Fruit fly (Drosophila melanogaster) whole organism, wandering third instar larva: ENCODE measurements around the gene CG4199.

Experiments
- Abd-B ChIP-seq: fragments of >200 bp; optimal IDR thresholded peaks from 2 replicates; lab custom pipeline; 2017; ENCODE audit warnings: missing biosample characterization, missing genetic modification characterization
- CG9705 ChIP-seq: fragments of 200-800 bp; sonication (Bioruptor generic); optimal IDR thresholded peaks from 2 replicates; lab custom pipeline; 2018; ENCODE audit warnings: missing biosample characterization, mild to moderate bottlenecking, missing genetic modification characterization
- Dfd ChIP-seq: fragments of >200 bp; optimal IDR thresholded peaks from 2 replicates; lab custom pipeline; 2017; ENCODE audit warnings: missing biosample characterization, missing genetic modification characterization
- Dif ChIP-seq: fragments of 200-275, 200-300 bp; sonication (Bioruptor generic); optimal IDR thresholded peaks from 2 replicates; lab custom pipeline; 2018; ENCODE audit warnings: missing biosample characterization, missing genetic modification characterization; ENCODE audit not compliant: partially characterized antibody
- GATAd ChIP-seq: sonication (Bioruptor generic); optimal IDR thresholded peaks from 2 replicates; lab custom pipeline; 2016; ENCODE audit warnings: missing biosample characterization, missing genetic modification characterization
- HLH106 ChIP-seq: fragments of 200-800 bp; optimal IDR thresholded peaks from 3 replicates; lab custom pipeline; 2019; ENCODE audit warnings: missing biosample characterization, mild to moderate bottlenecking, missing genetic modification characterization, moderate library complexity
- Hr78 ChIP-seq: fragments of >200 bp; optimal IDR thresholded peaks from 2 replicates; lab custom pipeline; 2017; ENCODE audit warnings: missing biosample characterization, missing genetic modification characterization
- Hr83 ChIP-seq: fragments of 200-300 bp; sonication (Bioruptor generic); optimal IDR thresholded peaks from 2 replicates; lab custom pipeline; 2016; ENCODE audit warnings: missing biosample characterization, mild to moderate bottlenecking, missing genetic modification characterization, moderate library complexity; ENCODE audit not compliant: poor library complexity, severe bottlenecking
- Jra ChIP-seq: sonication (Bioruptor generic); optimal IDR thresholded peaks from 2 replicates; lab custom pipeline; 2016; ENCODE audit warnings: missing biosample characterization, missing genetic modification characterization
- Mio ChIP-seq: sonication (Bioruptor generic); optimal IDR thresholded peaks from 2 replicates; lab custom pipeline; 2016; ENCODE audit warnings: missing biosample characterization, missing genetic modification characterization
- Myc ChIP-seq: fragments of >200 bp; optimal IDR thresholded peaks from 2 replicates; lab custom pipeline; 2017
- N ChIP-seq: fragments of >200 bp; optimal IDR thresholded peaks from 2 replicates; lab custom pipeline; 2018; ENCODE audit warnings: missing biosample characterization, missing external identifiers, missing genetic modification characterization
- OdsH ChIP-seq: fragments of 200-800 bp; sonication (Bioruptor generic); optimal IDR thresholded peaks from 2 replicates; lab custom pipeline; 2016; ENCODE audit warnings: missing biosample characterization, mild to moderate bottlenecking, missing genetic modification characterization
- Rel ChIP-seq, 2 experiments: fragments of 200-800 bp; sonication (Bioruptor generic) in 1 of 2; optimal IDR thresholded peaks; 2 replicates in 1 of 2; 3 replicates in 1 of 2; lab custom pipeline; 2016 to 2019; ENCODE audit warnings: mild to moderate bottlenecking in 2 of 2, missing biosample characterization in 2 of 2, missing genetic modification characterization in 2 of 2, moderate library complexity in 1 of 2
- Sp1 ChIP-seq: fragments of 200-800 bp; sonication (Bioruptor generic); optimal IDR thresholded peaks from 3 replicates; lab custom pipeline; 2019; ENCODE audit warnings: missing biosample characterization, mild to moderate bottlenecking, missing genetic modification characterization, moderate library complexity
- Vsx2 ChIP-seq: fragments of 200-300, 225-300 bp; sonication (Bioruptor generic); optimal IDR thresholded peaks from 2 replicates; lab custom pipeline; 2018; ENCODE audit warnings: missing biosample characterization, missing genetic modification characterization; ENCODE audit not compliant: partially characterized antibody
- br ChIP-seq: fragments of 200-800 bp; sonication (Bioruptor generic); optimal IDR thresholded peaks from 2 replicates; lab custom pipeline; 2016; ENCODE audit warnings: missing biosample characterization, missing genetic modification characterization
- brk ChIP-seq: fragments of 200-800 bp; sonication (Bioruptor generic); optimal IDR thresholded peaks from 2 replicates; lab custom pipeline; 2016; ENCODE audit warnings: missing biosample characterization, mild to moderate bottlenecking, missing genetic modification characterization
- dl ChIP-seq, 2 experiments: fragments of 175-275, 200-275 bp in 1 of 2; fragments of 200-275 bp in 1 of 2; sonication (Bioruptor generic); optimal IDR thresholded peaks; lab custom pipeline; 2018; ENCODE audit warnings: mild to moderate bottlenecking in 2 of 2, missing biosample characterization in 2 of 2, missing genetic modification characterization in 2 of 2, moderate library complexity in 2 of 2; ENCODE audit not compliant: partially characterized antibody in 2 of 2, insufficient read depth in 1 of 2
- dmrt93B ChIP-seq: fragments of 200-800 bp; sonication (Bioruptor generic); optimal IDR thresholded peaks from 2 replicates; lab custom pipeline; 2018; ENCODE audit warnings: missing biosample characterization, mild to moderate bottlenecking, missing genetic modification characterization
- dsf ChIP-seq: sonication (Bioruptor generic); optimal IDR thresholded peaks from 2 replicates; lab custom pipeline; 2016; ENCODE audit warnings: missing biosample characterization, missing genetic modification characterization, borderline replicate concordance
- ey ChIP-seq: fragments of 200-800 bp; sonication (Bioruptor generic); optimal IDR thresholded peaks from 2 replicates; lab custom pipeline; 2016; ENCODE audit warnings: missing biosample characterization, missing genetic modification characterization
- foxo ChIP-seq, 2 experiments: fragments of 200-800 bp; sonication (Bioruptor generic); optimal IDR thresholded peaks; 2 replicates in 1 of 2; 3 replicates in 1 of 2; lab custom pipeline; 2016 to 2017; ENCODE audit warnings: missing biosample characterization in 2 of 2, missing genetic modification characterization in 2 of 2
- fru ChIP-seq: fragments of 200-800 bp; sonication (Bioruptor generic); optimal IDR thresholded peaks from 3 replicates; lab custom pipeline; 2016; ENCODE audit warnings: missing biosample characterization, mild to moderate bottlenecking, missing genetic modification characterization
- h ChIP-seq: fragments of 200-800 bp; sonication (Bioruptor generic); optimal IDR thresholded peaks from 3 replicates; lab custom pipeline; 2016; ENCODE audit warnings: missing biosample characterization, mild to moderate bottlenecking, missing genetic modification characterization
- lola ChIP-seq: fragments of >200 bp; optimal IDR thresholded peaks from 2 replicates; lab custom pipeline; 2017; ENCODE audit warnings: missing biosample characterization, missing genetic modification characterization
- psq ChIP-seq: fragments of 200-800 bp; sonication (Bioruptor generic); optimal IDR thresholded peaks from 3 replicates; lab custom pipeline; 2017; ENCODE audit warnings: missing biosample characterization, mild to moderate bottlenecking, missing genetic modification characterization, moderate library complexity
- rgr ChIP-seq: fragments of 200-800 bp; sonication (Bioruptor generic); optimal IDR thresholded peaks from 3 replicates; lab custom pipeline; 2016; ENCODE audit warnings: missing biosample characterization, mild to moderate bottlenecking, missing genetic modification characterization
- sage ChIP-seq: fragments of 200-800 bp; sonication (Bioruptor generic); optimal IDR thresholded peaks from 2 replicates; lab custom pipeline; 2016; ENCODE audit warnings: missing biosample characterization, mild to moderate bottlenecking, missing genetic modification characterization
- sv ChIP-seq: fragments of 200-800 bp; sonication (Bioruptor generic); optimal IDR thresholded peaks from 3 replicates; lab custom pipeline; 2016; ENCODE audit warnings: missing biosample characterization, missing genetic modification characterization
- tai ChIP-seq: sonication (Bioruptor generic); optimal IDR thresholded peaks from 2 replicates; lab custom pipeline; 2016; ENCODE audit warnings: missing biosample characterization, missing genetic modification characterization
- woc ChIP-seq: sonication (Bioruptor generic); optimal IDR thresholded peaks from 2 replicates; lab custom pipeline; 2016; ENCODE audit warnings: missing biosample characterization, mild to moderate bottlenecking, missing genetic modification characterization

CG4199 gene

dm6 chrX:2048778-2049686 is 24.3 kb downstream of the CG4199 start:
- TF ChIP-seq Hr83 (GFP tag; lab: Kevin White, UChicago) = no peak
- TF ChIP-seq dl (GFP tag; optimal IDR thresholded peaks at IDR 0.05; lab: Kevin White, UChicago; ENCODE audit: insufficient read depth in 1 of 2, partially characterized antibody in 2 of 2) = no peak
- TF ChIP-seq HLH106 (tag; lab: Kevin White, UChicago) = peak; percentile 11
- no peak for TF ChIP-seq foxo (GFP tag; optimal IDR thresholded peaks at IDR 0.05; lab: Kevin White, UChicago)
- peak; percentile 75 for TF ChIP-seq br (GFP tag; lab: Kevin White, UChicago)
- TF ChIP-seq Myc (lab: Kevin White, UChicago) = no peak
- peak; percentile 67 for TF ChIP-seq h (GFP tag; lab: Kevin White, UChicago)
- no peak for TF ChIP-seq dsf (GFP tag; lab: Kevin White, UChicago)

dm6 chrX:2043660-2044397 is 29.5 kb downstream of the CG4199 start, which contains the start of gene CG4325:
TSS of gene CG4325 (minus strand) at chrX:2043818.
- TF ChIP-seq brk (GFP tag; lab: Kevin White, UChicago) (no peak), br (GFP tag; lab: Kevin White, UChicago) (peak; percentile 0), Dif (GFP tag; lab: Kevin White, UChicago) (peak; percentile 37)

dm6 chrX:2041981-2042847 is 31.1 kb downstream of the CG4199 start, which contains the start of the genes Actn and usp:
TSS of gene Actn (minus strand) at chrX:2042311.
TSS of gene usp (minus strand) at chrX:2042311.
- TF ChIP-seq lola = no peak
- peak; percentile 98 for TF ChIP-seq N (GFP tag; lab: Kevin White, UChicago)
- TF ChIP-seq dmrt93B (GFP tag; lab: Kevin White, UChicago) = no peak
- TF ChIP-seq tai = no peak
- no peak for TF ChIP-seq OdsH
- peak; percentile 28 for TF ChIP-seq sage (GFP tag; lab: Kevin White, UChicago)
- no peak for TF ChIP-seq Rel (GFP tag; optimal IDR thresholded peaks at IDR 0.05; lab: Kevin White, UChicago)
- peak; percentile 44 for TF ChIP-seq Rel (tag; optimal IDR thresholded peaks at IDR 0.05; lab: Kevin White, UChicago)
- TF ChIP-seq Abd-B (GFP tag; lab: Kevin White, UChicago) = peak; percentile 40
- peak; percentile 52 for TF ChIP-seq h (GFP tag; lab: Kevin White, UChicago)
- peak in 1 of 2 experiments; percentile 38 for TF ChIP-seq foxo (GFP tag; optimal IDR thresholded peaks at IDR 0.05; lab: Kevin White, UChicago)
- no peak for TF ChIP-seq GATAd (GFP tag; lab: Kevin White, UChicago)
- no peak for TF ChIP-seq fru (GFP tag; lab: Kevin White, UChicago)
- TF ChIP-seq HLH106 (tag; lab: Kevin White, UChicago) = peak; percentile 46
- peak; percentile 42 for TF ChIP-seq Sp1
- TF ChIP-seq dl (GFP tag; optimal IDR thresholded peaks at IDR 0.05; lab: Kevin White, UChicago; ENCODE audit: insufficient read depth in 1 of 2, partially characterized antibody in 2 of 2) = no peak
- TF ChIP-seq rgr = no peak
- peak; percentile 75 for TF ChIP-seq Hr78 (GFP tag; lab: Kevin White, UChicago)
- peak; percentile 55 for TF ChIP-seq woc (GFP tag; lab: Kevin White, UChicago)
- no peak for TF ChIP-seq Mio (GFP tag; lab: Kevin White, UChicago)
- TF ChIP-seq br (GFP tag; lab: Kevin White, UChicago) = peak; percentile 24
- TF ChIP-seq Myc (lab: Kevin White, UChicago) = peak; percentile 70

dm6 chrX:2041312-2041918 is 31.9 kb downstream of the CG4199 start, which contains the start of gene CG4313:
TSS of gene CG4313 (plus strand) at chrX:2041868.
- TF ChIP-seq Dfd = no peak
- peak; percentile 89 for TF ChIP-seq Myc (lab: Kevin White, UChicago)
- no peak for TF ChIP-seq Hr83 (GFP tag; lab: Kevin White, UChicago)
- TF ChIP-seq fru (GFP tag; lab: Kevin White, UChicago) = peak; percentile 80
- TF ChIP-seq lola = no peak
- peak; percentile 72 for TF ChIP-seq ey
- peak; percentile 41 for TF ChIP-seq sage (GFP tag; lab: Kevin White, UChicago)
- peak; percentile 60 for TF ChIP-seq psq (GFP tag; lab: Kevin White, UChicago)
- no peak for TF ChIP-seq Vsx2 (GFP tag; lab: Kevin White, UChicago)
- peak; percentile 67 for TF ChIP-seq OdsH
- no peak for TF ChIP-seq brk (GFP tag; lab: Kevin White, UChicago)
- peak; percentile 81 for TF ChIP-seq h (GFP tag; lab: Kevin White, UChicago)
- peak in 1 of 2 experiments; percentile 81 for TF ChIP-seq foxo (GFP tag; optimal IDR thresholded peaks at IDR 0.05; lab: Kevin White, UChicago)
- TF ChIP-seq Sp1 = peak; percentile 74
- TF ChIP-seq woc (GFP tag; lab: Kevin White, UChicago) = peak; percentile 82
- peak; percentile 76 for TF ChIP-seq Jra (GFP tag; lab: Kevin White, UChicago)
- peak; percentile 64 for TF ChIP-seq CG9705 (GFP tag; lab: Kevin White, UChicago)
- TF ChIP-seq dl (GFP tag; optimal IDR thresholded peaks at IDR 0.05; lab: Kevin White, UChicago; ENCODE audit: insufficient read depth in 1 of 2, partially characterized antibody in 2 of 2) = no peak
- TF ChIP-seq sv (GFP tag; lab: Kevin White, UChicago) = peak; percentile 54
- TF ChIP-seq dmrt93B (GFP tag; lab: Kevin White, UChicago) = peak; percentile 60
- peak; percentile 75 for TF ChIP-seq br (GFP tag; lab: Kevin White, UChicago)
- no peak for TF ChIP-seq Rel (GFP tag; optimal IDR thresholded peaks at IDR 0.05; lab: Kevin White, UChicago)
- TF ChIP-seq Rel (tag; optimal IDR thresholded peaks at IDR 0.05; lab: Kevin White, UChicago) = peak; percentile 28
